Worm (Caenorhabditis elegans) whole organism, late embryonic: ENCODE results near the gene Y5H2A.4.

ENCODE experiments used
- C38D4.7 ChIP-seq: fragments of 200-800 bp; sonication (Bioruptor generic); optimal IDR thresholded peaks from 2 replicates; lab custom pipeline; 2018; ENCODE audit warnings: mild to moderate bottlenecking, missing genetic modification characterization, moderate library complexity, missing compliant biosample characterization
- K09A11.1 ChIP-seq: sonication (generic microtip); optimal IDR thresholded peaks from 2 replicates; lab custom pipeline; 2017; ENCODE audit warnings: antibody characterized with exemption, mild to moderate bottlenecking, missing genetic modification characterization, missing compliant biosample characterization; ENCODE audit not compliant: insufficient read depth
- ceh-19 ChIP-seq: fragments of 200-800 bp; sonication (Bioruptor generic); optimal IDR thresholded peaks from 2 replicates; lab custom pipeline; 2018; ENCODE audit warnings: mild to moderate bottlenecking, missing genetic modification characterization, missing compliant biosample characterization
- ceh-22 ChIP-seq: sonication (generic microtip); optimal IDR thresholded peaks from 2 replicates; lab custom pipeline; 2017; ENCODE audit warnings: missing biosample characterization, missing genetic modification characterization
- ceh-24 ChIP-seq: sonication (generic microtip); optimal IDR thresholded peaks from 2 replicates; lab custom pipeline; 2016; ENCODE audit warnings: mild to moderate bottlenecking, missing genetic modification characterization, missing compliant biosample characterization
- ceh-31 ChIP-seq: sonication (generic microtip); optimal IDR thresholded peaks from 2 replicates; lab custom pipeline; 2016; ENCODE audit warnings: missing genetic modification characterization, missing compliant biosample characterization
- ceh-45 ChIP-seq: fragments of 200-800 bp; sonication (Bioruptor generic); IDR thresholded peaks from 2 replicates; pipeline ENCODE4 v1.3.6; 2022; ENCODE audit warnings: missing genetic modification reagents, missing genetic modification characterization, missing compliant biosample characterization
- ceh-48 ChIP-seq: sonication (generic microtip); optimal IDR thresholded peaks from 2 replicates; lab custom pipeline; 2016; ENCODE audit warnings: missing genetic modification characterization, inconsistent platforms, missing compliant biosample characterization
- ceh-6 ChIP-seq: fragments of 200-800 bp; sonication (Bioruptor generic); optimal IDR thresholded peaks from 2 replicates; lab custom pipeline; 2018; ENCODE audit warnings: mild to moderate bottlenecking, missing genetic modification characterization, missing compliant biosample characterization
- che-1 ChIP-seq: sonication (generic microtip); optimal IDR thresholded peaks from 2 replicates; lab custom pipeline; 2016; ENCODE audit warnings: mild to moderate bottlenecking, missing genetic modification characterization, missing compliant biosample characterization
- dve-1 ChIP-seq: sonication (generic microtip); optimal IDR thresholded peaks from 2 replicates; lab custom pipeline; 2017; ENCODE audit warnings: antibody characterized with exemption, mild to moderate bottlenecking, missing genetic modification characterization, missing compliant biosample characterization
- elt-4 ChIP-seq: sonication (generic microtip); optimal IDR thresholded peaks from 2 replicates; lab custom pipeline; 2016; ENCODE audit warnings: missing genetic modification characterization, missing compliant biosample characterization
- ets-4 ChIP-seq: sonication (generic microtip); optimal IDR thresholded peaks from 2 replicates; lab custom pipeline; 2016; ENCODE audit warnings: missing genetic modification characterization, missing compliant biosample characterization
- gmeb-2 ChIP-seq: sonication (generic microtip); optimal IDR thresholded peaks from 2 replicates; lab custom pipeline; 2016; ENCODE audit warnings: missing genetic modification characterization, inconsistent platforms, missing compliant biosample characterization
- hlh-13 ChIP-seq: fragments of 200-800 bp; sonication (Bioruptor generic); optimal IDR thresholded peaks from 2 replicates; lab custom pipeline; 2018; ENCODE audit warnings: mild to moderate bottlenecking, missing genetic modification characterization, missing compliant biosample characterization
- hlh-15 ChIP-seq: sonication (generic microtip); optimal IDR thresholded peaks from 2 replicates; lab custom pipeline; 2016; ENCODE audit warnings: missing genetic modification characterization, missing compliant biosample characterization
- hlh-6 ChIP-seq: sonication (generic microtip); optimal IDR thresholded peaks from 2 replicates; lab custom pipeline; 2016; ENCODE audit warnings: missing genotype, missing genetic modification characterization, missing compliant biosample characterization
- hlh-8 ChIP-seq: sonication (generic microtip); optimal IDR thresholded peaks from 2 replicates; lab custom pipeline; 2016; ENCODE audit warnings: missing genotype, missing genetic modification characterization, missing compliant biosample characterization
- lim-6 ChIP-seq: sonication (generic microtip); optimal IDR thresholded peaks from 2 replicates; lab custom pipeline; 2016; ENCODE audit warnings: missing genetic modification characterization, missing compliant biosample characterization
- lin-11 ChIP-seq: fragments of 200-800 bp; sonication (Bioruptor generic); optimal IDR thresholded peaks from 2 replicates; lab custom pipeline; 2018; ENCODE audit warnings: mild to moderate bottlenecking, missing genetic modification characterization, missing compliant biosample characterization
- madf-2 ChIP-seq: sonication (generic microtip); optimal IDR thresholded peaks from 2 replicates; lab custom pipeline; 2017; ENCODE audit warnings: missing genetic modification characterization, missing compliant biosample characterization
- nhr-11 ChIP-seq: fragments of 150-350 bp; optimal IDR thresholded peaks from 2 replicates; lab custom pipeline; 2014; ENCODE audit warnings: missing biosample characterization, missing genetic modification characterization
- odd-2 ChIP-seq: sonication (generic microtip); optimal IDR thresholded peaks from 2 replicates; lab custom pipeline; 2017; ENCODE audit warnings: antibody characterized with exemption, mild to moderate bottlenecking, missing genetic modification characterization, missing compliant biosample characterization
- pag-3 ChIP-seq: sonication (generic microtip); optimal IDR thresholded peaks from 2 replicates; lab custom pipeline; 2016; ENCODE audit warnings: missing compliant biosample characterization, missing genetic modification characterization, borderline replicate concordance
- pat-9 ChIP-seq: fragments of 200-800 bp; sonication (Bioruptor generic); optimal IDR thresholded peaks from 2 replicates; lab custom pipeline; 2018; ENCODE audit warnings: mild to moderate bottlenecking, missing genetic modification characterization, moderate library complexity, missing compliant biosample characterization
- pax-1 ChIP-seq: fragments of 150-350 bp; optimal IDR thresholded peaks from 2 replicates; lab custom pipeline; 2014; ENCODE audit warnings: missing biosample characterization, missing genetic modification characterization
- pha-2 ChIP-seq: sonication (generic microtip); optimal IDR thresholded peaks from 2 replicates; lab custom pipeline; 2017; ENCODE audit warnings: mild to moderate bottlenecking, missing genetic modification characterization, missing compliant biosample characterization
- pha-4 ChIP-seq: fragments of 150-350 bp; optimal IDR thresholded peaks from 2 replicates; lab custom pipeline; 2018; ENCODE audit warnings: missing biosample characterization, missing genetic modification reagents, missing genetic modification characterization
- pqm-1 ChIP-seq: sonication (generic microtip); optimal IDR thresholded peaks from 2 replicates; lab custom pipeline; 2016; ENCODE audit warnings: missing genetic modification characterization, missing compliant biosample characterization
- rnt-1 ChIP-seq: sonication (generic microtip); optimal IDR thresholded peaks from 2 replicates; lab custom pipeline; 2016; ENCODE audit warnings: missing genetic modification characterization, missing compliant biosample characterization
- sox-2 ChIP-seq: fragments of 200-800 bp; sonication (Bioruptor generic); IDR thresholded peaks from 2 replicates; pipeline ENCODE4 v1.3.6; 2022; ENCODE audit warnings: missing genetic modification reagents, missing genetic modification characterization, missing compliant biosample characterization
- syd-9 ChIP-seq: sonication (generic microtip); optimal IDR thresholded peaks from 2 replicates; lab custom pipeline; 2016; ENCODE audit warnings: mild to moderate bottlenecking, missing genetic modification characterization, moderate library complexity, missing compliant biosample characterization
- unc-42 ChIP-seq: sonication (generic microtip); optimal IDR thresholded peaks from 2 replicates; lab custom pipeline; 2016; ENCODE audit warnings: missing genotype, missing genetic modification characterization, missing compliant biosample characterization
- zip-5 ChIP-seq: sonication (generic microtip); optimal IDR thresholded peaks from 2 replicates; lab custom pipeline; 2016; ENCODE audit warnings: missing genetic modification characterization, missing compliant biosample characterization

Gene Y5H2A.4

DNA sequence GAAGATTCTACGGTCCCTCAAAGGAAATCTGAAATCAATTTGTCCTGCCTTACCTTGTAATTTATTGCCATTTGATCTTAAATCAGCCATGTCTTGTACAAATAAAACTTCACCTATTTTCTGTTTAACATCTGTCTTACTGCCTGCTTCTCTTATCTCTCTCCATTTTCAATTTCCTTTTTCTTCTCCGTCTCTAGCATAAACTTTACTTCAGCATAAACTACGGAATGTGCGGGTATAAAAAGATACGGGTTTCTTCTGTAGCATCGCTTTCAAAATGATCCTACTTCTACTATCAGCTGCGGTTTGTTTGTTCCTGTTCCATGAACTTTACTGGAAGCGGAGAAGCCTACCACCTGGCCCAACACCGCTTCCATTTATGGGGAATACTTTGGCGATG, 29.4 kb downstream of the Y5H2A.4 start, which contains the start of gene cyp-33C5:
Gene cyp-33C5 (plus strand): TSS at position 254 of the 400 bp plus-strand sequence.
- TF ChIP-seq pag-3 (tag; lab: Kevin White, UChicago) (no peak), ceh-24 (tag; lab: Kevin White, UChicago) (no peak), hlh-13 (GFP tag; lab: Kevin White, UChicago) (no peak), pqm-1 (no peak), pat-9 (tag; lab: Kevin White, UChicago) (no peak), ets-4 (tag; lab: Kevin White, UChicago) (no peak), lin-11 (tag; lab: Kevin White, UChicago) (no peak), hlh-15 (no peak), sox-2 (GFP tag; lab: Robert Waterston, UW) (no peak), ceh-48 (no peak), elt-4 (tag; lab: Kevin White, UChicago) (no peak), ceh-45 (GFP tag; lab: Robert Waterston, UW) (no peak), hlh-6 (tag; lab: Kevin White, UChicago) (no peak)
- TF ChIP-seq, all 69 proteins: peak for 0

DNA sequence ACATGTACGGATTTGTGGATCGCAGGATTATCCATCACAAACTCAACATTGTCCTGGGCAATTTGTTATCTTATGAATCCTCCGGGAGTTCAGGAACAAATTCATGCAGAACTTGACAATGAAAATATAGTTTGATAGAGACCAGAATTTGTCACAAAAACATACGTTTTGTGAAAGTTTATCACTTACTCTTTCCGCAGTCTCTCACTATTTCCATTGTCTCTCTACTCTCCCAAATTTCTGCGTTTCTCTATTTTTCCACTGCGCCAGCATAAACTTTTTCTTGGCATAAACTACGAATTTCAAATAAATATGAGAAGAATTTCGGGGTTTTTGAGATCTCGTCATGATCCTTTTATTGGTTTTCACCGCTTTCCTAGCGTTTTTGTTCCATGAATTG, 31.5 kb downstream of the Y5H2A.4 start, which contains the start of gene cyp-33C3:
Gene cyp-33C3 (plus strand): TSS at position 149 of the 400 bp plus-strand sequence.
- TF ChIP-seq syd-9 (tag; lab: Kevin White, UChicago) (no peak), unc-42 (no peak), pax-1 (no peak), che-1 (no peak)

DNA sequence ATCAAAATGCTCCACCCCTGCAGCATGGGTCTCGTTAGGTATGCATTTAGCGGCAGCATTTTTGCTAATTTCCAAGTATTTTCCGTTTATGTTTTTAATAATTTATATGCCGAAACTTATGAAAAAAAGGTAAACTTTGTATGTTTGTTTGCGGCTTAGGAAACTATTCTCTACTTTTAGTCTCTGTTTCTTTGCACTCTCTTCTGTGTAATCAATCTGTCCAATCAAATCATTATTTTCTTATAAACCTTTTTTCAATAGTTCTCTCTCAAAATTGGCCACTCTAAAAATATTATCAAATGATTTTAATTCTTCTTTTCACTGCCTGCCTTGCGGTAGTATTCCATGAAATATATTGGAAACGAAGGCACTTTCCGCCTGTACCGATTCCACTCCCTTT, 36.1 kb downstream of the Y5H2A.4 start:
- no peak for TF ChIP-seq hlh-15
- no peak for TF ChIP-seq ceh-19
- TF ChIP-seq che-1 = no peak
- no peak for TF ChIP-seq pha-2 (tag; lab: Kevin White, UChicago)
- TF ChIP-seq rnt-1 = no peak
- no peak for TF ChIP-seq elt-4 (tag; lab: Kevin White, UChicago)
- no peak for TF ChIP-seq hlh-8 (tag; lab: Kevin White, UChicago)
- no peak for TF ChIP-seq K09A11.1 (tag; lab: Kevin White, UChicago)
- TF ChIP-seq madf-2 (tag; lab: Kevin White, UChicago) = no peak
- no peak for TF ChIP-seq gmeb-2

DNA sequence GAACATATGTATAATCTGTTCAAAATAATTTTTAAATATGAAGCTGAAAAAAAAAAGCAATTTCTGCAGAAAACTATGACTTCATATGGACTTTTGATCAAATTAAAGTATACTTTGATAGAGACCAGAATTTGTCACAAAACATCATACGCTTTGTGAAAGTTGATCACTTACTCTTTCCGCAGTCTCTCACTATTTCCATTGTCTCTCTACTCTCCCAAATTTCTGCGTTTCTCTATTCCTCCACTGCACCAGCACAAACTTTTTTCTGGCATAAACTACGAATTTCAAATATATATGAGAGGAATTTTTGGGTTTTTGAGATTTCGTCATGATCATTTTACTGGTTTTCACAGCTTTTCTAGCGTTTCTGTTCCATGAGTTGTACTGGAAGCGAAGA, 38.3 kb downstream of the Y5H2A.4 start, which contains the start of gene cyp-33C4:
Gene cyp-33C4 (plus strand): TSS at position 293 of the 400 bp plus-strand sequence.
- TF ChIP-seq dve-1 (tag; lab: Kevin White, UChicago) = no peak
- no peak for TF ChIP-seq nhr-11 (tag; lab: Kevin White, UChicago)
- TF ChIP-seq madf-2 (tag; lab: Kevin White, UChicago) = no peak
- no peak for TF ChIP-seq ceh-45 (GFP tag; lab: Robert Waterston, UW)
- no peak for TF ChIP-seq pat-9 (tag; lab: Kevin White, UChicago)
- TF ChIP-seq odd-2 (tag; lab: Kevin White, UChicago) = no peak
- TF ChIP-seq lim-6 (tag; lab: Kevin White, UChicago) = no peak
- TF ChIP-seq gmeb-2 = no peak
- no peak for TF ChIP-seq C38D4.7 (GFP tag; lab: Kevin White, UChicago)
- TF ChIP-seq che-1 = no peak
- TF ChIP-seq K09A11.1 (tag; lab: Kevin White, UChicago) = no peak
- no peak for TF ChIP-seq ceh-6 (GFP tag; lab: Kevin White, UChicago)
- TF ChIP-seq ceh-31 (tag; lab: Kevin White, UChicago) = no peak
- TF ChIP-seq pag-3 (tag; lab: Kevin White, UChicago) = no peak
- no peak for TF ChIP-seq ceh-22 (tag; lab: Kevin White, UChicago)
- no peak for TF ChIP-seq pha-4 (tag; lab: Kevin White, UChicago)
- TF ChIP-seq hlh-15 = no peak
- no peak for TF ChIP-seq zip-5 (tag; lab: Kevin White, UChicago)
- no peak for TF ChIP-seq elt-4 (tag; lab: Kevin White, UChicago)
- TF ChIP-seq, all 69 proteins: peak for 0
